Worm (Caenorhabditis elegans) whole organism, L1 larva: ENCODE measurements around the gene F22F7.8.
A peak's percentile ranks its signal among the peaks of the same experiment; 100 is the strongest.
"Not testable (repeated sequence)": the region's sequence is repeated elsewhere in the genome, so short reads cannot be mapped to it uniquely, and the experiment has no call there.

ENCODE experiments used
- C04F5.9 ChIP-seq: sonication (generic microtip); optimal IDR thresholded peaks from 2 replicates; lab custom pipeline; 2016; ENCODE audit warnings: missing genetic modification characterization, missing compliant biosample characterization
- C16A3.4 ChIP-seq: fragments of 150-350 bp; optimal IDR thresholded peaks from 2 replicates; lab custom pipeline; 2014; ENCODE audit warnings: missing biosample characterization, missing genetic modification characterization
- C34B4.2 ChIP-seq: sonication (generic microtip); optimal IDR thresholded peaks from 2 replicates; lab custom pipeline; 2017; ENCODE audit warnings: mild to moderate bottlenecking, missing genetic modification characterization, missing compliant biosample characterization
- F16B12.6 ChIP-seq: fragments of 150-350 bp; optimal IDR thresholded peaks from 2 replicates; lab custom pipeline; 2014; ENCODE audit warnings: missing biosample characterization, missing genetic modification characterization
- Y116A8C.19 ChIP-seq: sonication (generic microtip); optimal IDR thresholded peaks from 2 replicates; lab custom pipeline; 2016; ENCODE audit warnings: missing compliant biosample characterization, missing genetic modification characterization, borderline replicate concordance
- aly-2 ChIP-seq: fragments of 150-350 bp; optimal IDR thresholded peaks from 2 replicates; lab custom pipeline; 2014; ENCODE audit warnings: missing biosample characterization, missing genetic modification characterization
- blmp-1 ChIP-seq: fragments of 150-350 bp; optimal IDR thresholded peaks from 2 replicates; lab custom pipeline; 2014; ENCODE audit warnings: missing biosample characterization, missing genetic modification characterization
- ceh-8 ChIP-seq: fragments of 200-800 bp; sonication (Bioruptor generic); optimal IDR thresholded peaks from 2 replicates; lab custom pipeline; 2018; ENCODE audit warnings: mild to moderate bottlenecking, missing genetic modification characterization, moderate library complexity, missing compliant biosample characterization
- ceh-82 ChIP-seq, 3 experiments: fragments of 150-350 bp in 1 of 3; sonication (generic microtip) in 2 of 3; optimal IDR thresholded peaks; 2 replicates each; lab custom pipeline; 2014 to 2017; ENCODE audit warnings: missing biosample characterization in 3 of 3, missing genetic modification characterization in 3 of 3
- ceh-90 ChIP-seq: sonication (generic microtip); optimal IDR thresholded peaks from 2 replicates; lab custom pipeline; 2016; ENCODE audit warnings: missing genetic modification characterization, missing compliant biosample characterization
- dpl-1 ChIP-seq, 3 experiments: fragments of 150-350 bp in 2 of 3; sonication (generic microtip) in 1 of 3; optimal IDR thresholded peaks; 2 replicates each; lab custom pipeline; 2014 to 2017; ENCODE audit warnings: missing biosample characterization in 3 of 3, missing genetic modification characterization in 3 of 3, missing genetic modification reagents in 3 of 3
- dsc-1 ChIP-seq: sonication (generic microtip); optimal IDR thresholded peaks from 2 replicates; lab custom pipeline; 2016; ENCODE audit warnings: mild to moderate bottlenecking, missing genetic modification characterization, missing compliant biosample characterization
- efl-1 ChIP-seq, 4 experiments: fragments of 150-350 bp; optimal IDR thresholded peaks in 3 of 4; peaks in 1 of 4; 1 replicate in 1 of 4; 2 replicates in 3 of 4; lab custom pipeline; 2014; ENCODE audit warnings: missing biosample characterization in 2 of 4, missing genetic modification characterization in 2 of 4, missing genetic modification reagents in 2 of 4
- elt-2 ChIP-seq: sonication (generic microtip); optimal IDR thresholded peaks from 2 replicates; lab custom pipeline; 2016; ENCODE audit warnings: missing genetic modification characterization, mild to moderate bottlenecking, inconsistent platforms, missing compliant biosample characterization, missing genetic modification reagents
- fkh-8 ChIP-seq: sonication (generic microtip); optimal IDR thresholded peaks from 2 replicates; lab custom pipeline; 2016; ENCODE audit warnings: mild to moderate bottlenecking, missing genetic modification characterization, missing compliant biosample characterization
- grh-1 ChIP-seq: fragments of 200-800 bp; sonication (Bioruptor generic); IDR thresholded peaks from 2 replicates; pipeline ENCODE4 v1.3.6; 2022; ENCODE audit warnings: missing genetic modification reagents, missing genetic modification characterization, missing compliant biosample characterization
- hlh-17 ChIP-seq: fragments of 200-800 bp; sonication (Bioruptor generic); optimal IDR thresholded peaks from 2 replicates; lab custom pipeline; 2018; ENCODE audit warnings: missing genetic modification characterization, mild to moderate bottlenecking, missing compliant biosample characterization, moderate library complexity, borderline replicate concordance
- lin-13 ChIP-seq: fragments of 150-350 bp; optimal IDR thresholded peaks from 2 replicates; lab custom pipeline; 2014; ENCODE audit warnings: missing biosample characterization, missing genetic modification reagents, missing genetic modification characterization
- lin-14 ChIP-seq: fragments of 200-800 bp; sonication (Bioruptor generic); optimal IDR thresholded peaks from 2 replicates; lab custom pipeline; 2018; ENCODE audit warnings: mild to moderate bottlenecking, missing genetic modification characterization, moderate library complexity, missing compliant biosample characterization
- mep-1 ChIP-seq: fragments of 150-350 bp; optimal IDR thresholded peaks from 2 replicates; lab custom pipeline; 2014; ENCODE audit warnings: missing biosample characterization, missing genetic modification characterization
- nhr-11 ChIP-seq: fragments of 150-350 bp; optimal IDR thresholded peaks from 2 replicates; lab custom pipeline; 2014; ENCODE audit warnings: missing biosample characterization, missing genetic modification characterization
- nhr-20 ChIP-seq: sonication (generic microtip); optimal IDR thresholded peaks from 2 replicates; lab custom pipeline; 2016; ENCODE audit warnings: mild to moderate bottlenecking, missing genetic modification characterization, missing compliant biosample characterization
- nhr-71 ChIP-seq: sonication (generic microtip); optimal IDR thresholded peaks from 2 replicates; lab custom pipeline; 2016; ENCODE audit warnings: mild to moderate bottlenecking, missing genetic modification characterization, moderate library complexity, missing compliant biosample characterization
- nhr-76 ChIP-seq: sonication (generic microtip); optimal IDR thresholded peaks from 2 replicates; lab custom pipeline; 2017; ENCODE audit warnings: missing biosample characterization, missing genetic modification characterization
- nhr-77 ChIP-seq: fragments of 150-350 bp; optimal IDR thresholded peaks from 2 replicates; lab custom pipeline; 2014; ENCODE audit warnings: missing biosample characterization, missing genetic modification characterization
- nhr-90 ChIP-seq: sonication (generic microtip); optimal IDR thresholded peaks from 2 replicates; lab custom pipeline; 2016; ENCODE audit warnings: mild to moderate bottlenecking, missing genetic modification characterization, missing compliant biosample characterization; ENCODE audit not compliant: poor library complexity
- pag-3 ChIP-seq: sonication (generic microtip); optimal IDR thresholded peaks from 2 replicates; lab custom pipeline; 2017; ENCODE audit warnings: missing genetic modification characterization, mild to moderate bottlenecking, missing compliant biosample characterization, antibody characterized with exemption, borderline replicate concordance; ENCODE audit not compliant: insufficient read depth
- rnt-1 ChIP-seq: sonication (generic microtip); optimal IDR thresholded peaks from 2 replicates; lab custom pipeline; 2016; ENCODE audit warnings: mild to moderate bottlenecking, missing genetic modification characterization, moderate library complexity, missing compliant biosample characterization
- snpc-4 ChIP-seq: fragments of 150-350 bp; optimal IDR thresholded peaks from 2 replicates; lab custom pipeline; 2014; ENCODE audit warnings: missing biosample characterization, missing genetic modification characterization
- sox-4 ChIP-seq: sonication (generic microtip); optimal IDR thresholded peaks from 2 replicates; lab custom pipeline; 2016; ENCODE audit warnings: missing genetic modification characterization, missing compliant biosample characterization
- sup-37 ChIP-seq: fragments of 200-800 bp; sonication (Bioruptor generic); optimal IDR thresholded peaks from 2 replicates; lab custom pipeline; 2018; ENCODE audit warnings: mild to moderate bottlenecking, missing genetic modification characterization, missing compliant biosample characterization
- swsn-7 ChIP-seq: sonication (generic microtip); optimal IDR thresholded peaks from 2 replicates; lab custom pipeline; 2016; ENCODE audit warnings: missing genetic modification characterization, missing compliant biosample characterization
- tlp-1 ChIP-seq: fragments of 150-350 bp; optimal IDR thresholded peaks from 2 replicates; lab custom pipeline; 2014; ENCODE audit warnings: missing biosample characterization, missing genetic modification characterization
- unc-30 ChIP-seq: sonication (generic microtip); optimal IDR thresholded peaks from 2 replicates; lab custom pipeline; 2017; ENCODE audit warnings: missing biosample characterization, missing genetic modification characterization
- unc-98 ChIP-seq: fragments of 200-800 bp; sonication (Bioruptor generic); IDR thresholded peaks from 2 replicates; pipeline ENCODE4 v1.3.6; 2022; ENCODE audit warnings: missing genetic modification characterization, missing compliant biosample characterization
- vab-15 ChIP-seq: sonication (generic microtip); optimal IDR thresholded peaks from 2 replicates; lab custom pipeline; 2017; ENCODE audit warnings: missing genotype, mild to moderate bottlenecking, missing genetic modification characterization, missing compliant biosample characterization
- ztf-11 ChIP-seq, 2 experiments: sonication (generic microtip); optimal IDR thresholded peaks; 2 replicates each; lab custom pipeline; 2016 to 2017; ENCODE audit warnings: missing genetic modification characterization in 2 of 2, missing biosample characterization in 1 of 2, missing compliant biosample characterization in 1 of 2
- ztf-4 ChIP-seq: fragments of 150-350 bp; optimal IDR thresholded peaks from 2 replicates; lab custom pipeline; 2014; ENCODE audit warnings: missing biosample characterization, missing genetic modification characterization

Gene F22F7.8

ce11 chrV:2085745-2086267 is 36.0 kb downstream of the F22F7.8 start, which contains the start of gene F36F12.3:
F36F12.3 (plus strand) TSS chrV:2085795.
- not testable (repeated sequence) for TF ChIP-seq nhr-71, ztf-4, elt-2 (tag; lab: Kevin White, UChicago)

DNA sequence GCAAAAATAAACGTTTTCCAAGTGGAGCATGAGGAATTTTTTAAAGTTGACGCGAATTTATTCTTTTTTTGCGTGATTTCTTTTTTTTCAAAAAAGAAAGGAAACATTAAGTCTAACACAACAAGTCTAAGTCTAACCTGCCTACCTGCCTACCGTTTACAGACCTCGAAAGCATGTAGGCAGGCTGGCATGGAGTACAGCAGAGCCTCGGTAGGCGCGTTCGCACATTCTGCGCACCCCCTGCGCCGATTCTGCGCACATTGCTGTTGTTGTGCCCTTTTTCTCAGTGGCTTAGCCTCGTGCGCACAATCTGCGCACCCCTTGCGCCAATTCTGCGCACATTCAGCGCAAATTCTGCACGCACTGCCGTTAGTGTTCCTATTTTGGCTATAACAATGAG is 37.9 kb downstream of the F22F7.8 start:
- TF ChIP-seq mep-1 (tag; lab: Kevin White, UChicago), result no peak

- TF ChIP-seq unc-30 (no peak), blmp-1 (tag; lab: Kevin White, UChicago) (no peak), nhr-76 (tag; lab: Kevin White, UChicago) (no peak), nhr-90 (tag; lab: Kevin White, UChicago) (no peak), C16A3.4 (tag; lab: Kevin White, UChicago) (no peak), ceh-82 (tag; optimal IDR thresholded peaks at IDR 0.05; lab: Kevin White, UChicago) (no peak), sox-4 (tag; lab: Kevin White, UChicago) (no peak), C34B4.2 (tag; lab: Kevin White, UChicago) (no peak), nhr-20 (tag; lab: Kevin White, UChicago) (no peak), ztf-11 (tag; optimal IDR thresholded peaks at IDR 0.05; lab: Kevin White, UChicago) (no peak), C04F5.9 (tag; lab: Kevin White, UChicago) (no peak), rnt-1 (tag; lab: Kevin White, UChicago) (peak; percentile 57), unc-98 (GFP tag; lab: Robert Waterston, UW) (no peak), F16B12.6 (no peak), lin-14 (GFP tag; lab: Kevin White, UChicago) (peak; percentile 65)
Observed at ce11 chrV:2081894-2082293, 39.9 kb downstream of the F22F7.8 start.

- TF ChIP-seq grh-1 (GFP tag; lab: Robert Waterston, UW), result no peak
- no peak for TF ChIP-seq efl-1 (optimal IDR thresholded peaks at IDR 0.05; lab: Kevin White, UChicago)
- TF ChIP-seq efl-1 (GFP tag; optimal IDR thresholded peaks at IDR 0.05 in 1 of 2; lab: Kevin White, UChicago), result peak in 1 of 2 experiments; percentile 77
Observed at ce11 chrV:2081269-2081668, 40.5 kb downstream of the F22F7.8 start.

DNA sequence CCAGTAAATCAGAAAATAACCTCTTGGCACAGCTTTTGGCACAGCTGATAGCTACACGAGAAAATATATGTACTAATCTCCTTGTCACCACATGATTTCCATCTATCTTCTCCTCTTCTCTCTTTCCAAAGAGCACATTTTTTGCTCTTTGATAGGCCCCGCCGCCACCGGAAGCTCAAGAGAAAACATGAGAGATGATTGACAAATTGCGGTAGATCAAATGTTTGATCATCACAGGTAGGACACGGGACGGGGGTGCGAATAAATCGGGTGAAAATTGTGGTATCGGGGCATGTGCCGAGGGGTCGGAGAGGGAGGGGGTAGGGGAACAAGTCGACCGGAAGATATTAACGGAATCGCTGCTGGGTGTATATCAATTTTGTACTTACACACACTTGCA is 45.7 kb downstream of the F22F7.8 start:
- TF ChIP-seq dpl-1 (GFP tag; optimal IDR thresholded peaks at IDR 0.05; lab: Kevin White, UChicago) (peak in 1 of 3 experiments; percentile 1), rnt-1 (tag; lab: Kevin White, UChicago) (peak; percentile 64), vab-15 (peak; percentile 83), fkh-8 (tag; lab: Kevin White, UChicago) (peak; percentile 19), tlp-1 (tag; lab: Kevin White, UChicago) (no peak), lin-13 (no peak), lin-14 (GFP tag; lab: Kevin White, UChicago) (peak; percentile 88), nhr-71 (tag; lab: Kevin White, UChicago) (peak; percentile 26)

DNA sequence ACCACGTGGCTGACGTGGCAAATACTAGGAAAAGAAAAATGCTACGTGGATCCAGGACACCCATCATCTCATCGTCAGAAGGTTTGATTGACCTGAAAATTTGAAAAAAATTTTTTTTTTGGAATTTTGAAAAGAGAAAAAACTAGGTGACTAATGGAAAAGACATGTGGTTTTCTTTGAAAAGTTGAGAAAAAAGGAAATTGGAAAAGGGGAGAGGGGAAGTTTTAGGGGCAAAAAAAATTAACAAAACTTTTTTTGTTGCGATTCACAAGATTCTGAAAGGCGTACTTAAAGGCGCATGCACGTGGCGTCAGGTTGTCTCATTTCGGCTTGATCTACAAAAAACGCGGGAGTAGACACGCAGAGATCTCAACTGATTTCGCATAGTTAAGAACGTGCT is 49.0 kb downstream of the F22F7.8 start, which contains the start of gene Y40B10A.9:
Gene Y40B10A.9, minus strand, starts transcription at position 101 of the 400 bp plus-strand sequence.
- TF ChIP-seq ztf-11 (tag; optimal IDR thresholded peaks at IDR 0.05; lab: Kevin White, UChicago), result no peak
- TF ChIP-seq snpc-4 (tag; lab: Kevin White, UChicago), result no peak
- no peak for TF ChIP-seq C16A3.4 (tag; lab: Kevin White, UChicago)
- TF ChIP-seq dpl-1 (GFP tag; optimal IDR thresholded peaks at IDR 0.05; lab: Kevin White, UChicago), result no peak
- no peak for TF ChIP-seq ceh-90 (tag; lab: Kevin White, UChicago)
- TF ChIP-seq blmp-1 (tag; lab: Kevin White, UChicago), result no peak
- TF ChIP-seq nhr-11 (tag; lab: Kevin White, UChicago), result no peak
- TF ChIP-seq ceh-8 (GFP tag; lab: Kevin White, UChicago), result no peak
- no peak for TF ChIP-seq pag-3 (tag; lab: Kevin White, UChicago)
- no peak for TF ChIP-seq dsc-1 (tag; lab: Kevin White, UChicago)
- no peak for TF ChIP-seq Y116A8C.19 (tag; lab: Kevin White, UChicago)
- no peak for TF ChIP-seq hlh-17 (GFP tag; lab: Kevin White, UChicago)
- TF ChIP-seq aly-2, result no peak
- no peak for TF ChIP-seq swsn-7
- TF ChIP-seq sox-4 (tag; lab: Kevin White, UChicago), result no peak
- no peak for TF ChIP-seq lin-13
- TF ChIP-seq sup-37 (GFP tag; lab: Kevin White, UChicago), result no peak
- no peak for TF ChIP-seq nhr-77 (tag; lab: Kevin White, UChicago)
- TF ChIP-seq, all 84 proteins: peak for 0
